Worm (Caenorhabditis elegans) whole organism, dauer: ENCODE measurements around the gene C29F5.8.

Experiments
- unc-62 ChIP-seq: sonication (generic microtip); optimal IDR thresholded peaks from 2 replicates; lab custom pipeline; 2017; ENCODE audit warnings: missing biosample characterization, missing genetic modification reagents, missing genetic modification characterization

C29F5.8 gene

ce11 chrII:6294261-6294660, 12.0 kb upstream of the C29F5.8 start, which contains the start of gene mps-1:
Gene mps-1, minus strand, starts transcription at chrII:6294361.
- TF ChIP-seq unc-62 (GFP tag; lab: Kevin White, UChicago): no peak

ce11 chrII:6303209-6303740, 3.0 kb upstream of the C29F5.8 start, which contains the start of gene C29F5.1:
Gene C29F5.1, plus strand, starts transcription at chrII:6303525.
- no peak for TF ChIP-seq unc-62 (GFP tag; lab: Kevin White, UChicago)

ce11 chrII:6309198-6309597, 3.0 kb downstream of the C29F5.8 start, which contains the start of gene glb-10:
Gene glb-10, minus strand, starts transcription at chrII:6309298.
- TF ChIP-seq unc-62 (GFP tag; lab: Kevin White, UChicago): no peak

ce11 chrII:6311459-6311858, 5.2 kb downstream of the C29F5.8 start:
- TF ChIP-seq unc-62 (GFP tag; lab: Kevin White, UChicago): no peak

- TF ChIP-seq unc-62 (GFP tag; lab: Kevin White, UChicago): no peak
Observed at ce11 chrII:6311888-6312287, 5.7 kb downstream of the C29F5.8 start.

- TF ChIP-seq unc-62 (GFP tag; lab: Kevin White, UChicago): no peak
Observed at ce11 chrII:6320655-6321388, 14.6 kb downstream of the C29F5.8 start, which contains the start of gene efr-3. Gene efr-3, minus strand, starts transcription at chrII:6321159.

- TF ChIP-seq unc-62 (GFP tag; lab: Kevin White, UChicago): no peak
Observed at ce11 chrII:6322081-6322480, 15.9 kb downstream of the C29F5.8 start.

ce11 chrII:6322979-6323378, 16.8 kb downstream of the C29F5.8 start, which contains the start of gene C32D5.4:
Gene C32D5.4, minus strand, starts transcription at chrII:6323079.
- TF ChIP-seq unc-62 (GFP tag; lab: Kevin White, UChicago): no peak

ce11 chrII:6324086-6324485, 17.9 kb downstream of the C29F5.8 start, which contains the start of gene sma-6:
Gene sma-6, plus strand, starts transcription at chrII:6324484.
- no peak for TF ChIP-seq unc-62 (GFP tag; lab: Kevin White, UChicago)

- TF ChIP-seq unc-62 (GFP tag; lab: Kevin White, UChicago): no peak
Observed at ce11 chrII:6327317-6327716, 21.1 kb downstream of the C29F5.8 start.

- TF ChIP-seq unc-62 (GFP tag; lab: Kevin White, UChicago): no peak
Observed at ce11 chrII:6328672-6329071, 22.4 kb downstream of the C29F5.8 start.

- no peak for TF ChIP-seq unc-62 (GFP tag; lab: Kevin White, UChicago)
Observed at ce11 chrII:6331222-6331830, 25.1 kb downstream of the C29F5.8 start, which contains the start of gene set-4. Gene set-4, minus strand, starts transcription at chrII:6331341.

ce11 chrII:6333887-6334286, 27.7 kb downstream of the C29F5.8 start, which contains the start of gene ttc-39B:
Gene ttc-39B, minus strand, starts transcription at chrII:6333987.
- no peak for TF ChIP-seq unc-62 (GFP tag; lab: Kevin White, UChicago)

- no peak for TF ChIP-seq unc-62 (GFP tag; lab: Kevin White, UChicago)
Observed at ce11 chrII:6334745-6335260, 28.6 kb downstream of the C29F5.8 start.

ce11 chrII:6335358-6335757, 29.1 kb downstream of the C29F5.8 start, which contains the start of gene C32D5.14:
Gene C32D5.14, plus strand, starts transcription at chrII:6335488.
- no peak for TF ChIP-seq unc-62 (GFP tag; lab: Kevin White, UChicago)

- TF ChIP-seq unc-62 (GFP tag; lab: Kevin White, UChicago): no peak
Observed at ce11 chrII:6339511-6339910, 33.3 kb downstream of the C29F5.8 start.
